Fruit fly (Drosophila melanogaster) whole organism, embryonic: Measurements from ENCODE around the gene CG11095.

Experiments used
- Adf1 ChIP-seq: fragments of 200-800 bp; sonication (Bioruptor generic); IDR thresholded peaks from 2 replicates; pipeline ENCODE4 v1.3.6; 2022; ENCODE audit warnings: missing biosample characterization, missing genetic modification characterization
- Bteb2 ChIP-seq: fragments of 200-800 bp; sonication (Bioruptor generic); optimal IDR thresholded peaks from 2 replicates; lab custom pipeline; 2016; ENCODE audit warnings: missing biosample characterization, missing genetic modification characterization
- CG10654 ChIP-seq: fragments of 200-800 bp; sonication (Bioruptor generic); optimal IDR thresholded peaks from 2 replicates; lab custom pipeline; 2016; ENCODE audit warnings: missing biosample characterization, missing genetic modification characterization
- CG10979 ChIP-seq: fragments of 200-800 bp; sonication (Bioruptor generic); optimal IDR thresholded peaks from 2 replicates; lab custom pipeline; 2018; ENCODE audit warnings: missing biosample characterization, mild to moderate bottlenecking, missing genetic modification characterization, moderate library complexity
- CG12769 ChIP-seq: fragments of 200-800 bp; sonication (Bioruptor generic); optimal IDR thresholded peaks from 2 replicates; lab custom pipeline; 2019; ENCODE audit warnings: missing biosample characterization, mild to moderate bottlenecking, missing genetic modification characterization, moderate library complexity
- CG13624 ChIP-seq: fragments of 200-800 bp; sonication (Bioruptor generic); optimal IDR thresholded peaks from 2 replicates; lab custom pipeline; 2016; ENCODE audit warnings: missing biosample characterization, missing genetic modification characterization
- CG13775 ChIP-seq: fragments of 200-800 bp; sonication (Bioruptor generic); optimal IDR thresholded peaks from 3 replicates; lab custom pipeline; 2017; ENCODE audit warnings: missing biosample characterization, mild to moderate bottlenecking, missing genetic modification characterization
- CG14014 ChIP-seq: fragments of 200-800 bp; sonication (Bioruptor generic); IDR thresholded peaks from 2 replicates; pipeline ENCODE4 v1.3.6; 2022; ENCODE audit warnings: missing biosample characterization, missing genetic modification characterization
- CG15269 ChIP-seq: fragments of 200-800 bp; sonication (Bioruptor generic); optimal IDR thresholded peaks from 2 replicates; lab custom pipeline; 2018; ENCODE audit warnings: missing biosample characterization, mild to moderate bottlenecking, missing genetic modification characterization, moderate library complexity
- CG17359 ChIP-seq: fragments of 200-800 bp; sonication (Bioruptor generic); optimal IDR thresholded peaks from 3 replicates; lab custom pipeline; 2018; ENCODE audit warnings: missing biosample characterization, mild to moderate bottlenecking, missing genetic modification characterization, moderate library complexity
- CG17361 ChIP-seq: fragments of 200-800 bp; sonication (Bioruptor generic); IDR thresholded peaks from 3 replicates; pipeline ENCODE4 v1.3.6; 2022; ENCODE audit warnings: missing biosample characterization, missing genetic modification characterization
- CG17802 ChIP-seq: fragments of 200-800 bp; sonication (Bioruptor generic); optimal IDR thresholded peaks from 2 replicates; lab custom pipeline; 2018; ENCODE audit warnings: missing biosample characterization, mild to moderate bottlenecking, missing genetic modification characterization, moderate library complexity
- CG18476 ChIP-seq: fragments of 200-800 bp; sonication (Bioruptor generic); optimal IDR thresholded peaks from 2 replicates; lab custom pipeline; 2016; ENCODE audit warnings: missing biosample characterization, mild to moderate bottlenecking, missing genetic modification characterization
- CG18599 ChIP-seq: fragments of 200-800 bp; sonication (Bioruptor generic); optimal IDR thresholded peaks from 3 replicates; lab custom pipeline; 2017; ENCODE audit warnings: missing biosample characterization, missing genetic modification characterization, mild to moderate bottlenecking, moderate library complexity, missing genetic modification reagents
- CG2202 ChIP-seq: fragments of 200-800 bp; sonication (Bioruptor generic); optimal IDR thresholded peaks from 2 replicates; lab custom pipeline; 2018; ENCODE audit warnings: missing biosample characterization, mild to moderate bottlenecking, missing genetic modification characterization
- CG2712 ChIP-seq: fragments of 200-800 bp; optimal IDR thresholded peaks from 3 replicates; lab custom pipeline; 2019; ENCODE audit warnings: missing biosample characterization, mild to moderate bottlenecking, missing genetic modification characterization, moderate library complexity
- CG2875 ChIP-seq: fragments of 200-800 bp; sonication (Bioruptor generic); optimal IDR thresholded peaks from 2 replicates; lab custom pipeline; 2017; ENCODE audit warnings: missing biosample characterization, mild to moderate bottlenecking, missing genetic modification characterization, missing genetic modification reagents
- CG30403 ChIP-seq: fragments of 200-800 bp; sonication (Bioruptor generic); optimal IDR thresholded peaks from 3 replicates; lab custom pipeline; 2016; ENCODE audit warnings: missing biosample characterization, missing genetic modification characterization
- CG3065 ChIP-seq: fragments of 200-800 bp; sonication (Bioruptor generic); optimal IDR thresholded peaks from 2 replicates; lab custom pipeline; 2016; ENCODE audit warnings: missing biosample characterization, missing genetic modification characterization
- CG4617 ChIP-seq: fragments of 200-800 bp; sonication (Bioruptor generic); optimal IDR thresholded peaks from 3 replicates; lab custom pipeline; 2016; ENCODE audit warnings: missing biosample characterization, missing genetic modification characterization, borderline replicate concordance
- CG6254 ChIP-seq: fragments of 200-800 bp; sonication (Bioruptor generic); optimal IDR thresholded peaks from 3 replicates; lab custom pipeline; 2017; ENCODE audit warnings: mild to moderate bottlenecking, missing biosample characterization, missing genetic modification reagents, missing genetic modification characterization
- CG6813 ChIP-seq: fragments of 200-800 bp; sonication (Bioruptor generic); optimal IDR thresholded peaks from 2 replicates; lab custom pipeline; 2017; ENCODE audit warnings: missing biosample characterization, missing genetic modification characterization, mild to moderate bottlenecking, moderate library complexity, missing genetic modification reagents
- CG7271 ChIP-seq: fragments of 200-800 bp; sonication (Bioruptor generic); optimal IDR thresholded peaks from 2 replicates; lab custom pipeline; 2018; ENCODE audit warnings: missing biosample characterization, mild to moderate bottlenecking, missing genetic modification characterization, moderate library complexity
- CG7963 ChIP-seq: fragments of 200-800 bp; sonication (Bioruptor generic); IDR thresholded peaks from 3 replicates; pipeline ENCODE4 v1.3.6; 2022; ENCODE audit warnings: missing biosample characterization, missing genetic modification characterization; ENCODE audit not compliant: partially characterized antibody
- CG8089 ChIP-seq: fragments of 200-800 bp; sonication (Bioruptor generic); optimal IDR thresholded peaks from 3 replicates; lab custom pipeline; 2016; ENCODE audit warnings: missing biosample characterization, missing genetic modification characterization
- Doc3 ChIP-seq: fragments of 200-800 bp; sonication (Bioruptor generic); IDR thresholded peaks from 3 replicates; pipeline ENCODE4 v1.3.6; 2022; ENCODE audit warnings: missing biosample characterization, missing genetic modification characterization; ENCODE audit not compliant: partially characterized antibody
- Drgx ChIP-seq: fragments of 200-800 bp; sonication (Bioruptor generic); IDR thresholded peaks from 2 replicates; pipeline ENCODE4 v1.3.6; 2022; ENCODE audit warnings: missing biosample characterization, missing genetic modification characterization
- E2f1 ChIP-seq: fragments of 200-800 bp; sonication (Bioruptor generic); IDR thresholded peaks from 2 replicates; pipeline ENCODE4 v1.3.6; 2022; ENCODE audit warnings: missing biosample characterization, missing genetic modification characterization
- Ets65A ChIP-seq: fragments of 200-800 bp; sonication (Bioruptor generic); peaks from one replicate; lab custom pipeline; 2016; ENCODE audit warnings: missing biosample characterization, missing genetic modification characterization
- Fer1 ChIP-seq: fragments of 200-800 bp; sonication (Bioruptor generic); optimal IDR thresholded peaks from 2 replicates; lab custom pipeline; 2017; ENCODE audit warnings: missing biosample characterization, mild to moderate bottlenecking, missing genetic modification characterization
- Hand ChIP-seq: fragments of 200-800 bp; sonication (Bioruptor generic); optimal IDR thresholded peaks from 2 replicates; lab custom pipeline; 2017; ENCODE audit warnings: mild to moderate bottlenecking, missing biosample characterization, missing genetic modification reagents, missing genetic modification characterization
- Hey ChIP-seq: fragments of 200-800 bp; sonication (Bioruptor generic); optimal IDR thresholded peaks from 3 replicates; lab custom pipeline; 2018; ENCODE audit warnings: missing biosample characterization, mild to moderate bottlenecking, missing genetic modification characterization
- Hmr ChIP-seq: fragments of 200-800 bp; sonication (Bioruptor generic); optimal IDR thresholded peaks from 3 replicates; lab custom pipeline; 2017; ENCODE audit warnings: mild to moderate bottlenecking, missing biosample characterization, missing genetic modification reagents, missing genetic modification characterization
- Oli ChIP-seq: fragments of 200-800 bp; sonication (Bioruptor generic); optimal IDR thresholded peaks from 2 replicates; lab custom pipeline; 2018; ENCODE audit warnings: missing biosample characterization, mild to moderate bottlenecking, missing genetic modification characterization, moderate library complexity
- Optix ChIP-seq: fragments of 200-800 bp; sonication (Bioruptor generic); IDR thresholded peaks from 3 replicates; pipeline ENCODE4 v1.3.6; 2022; ENCODE audit warnings: missing biosample characterization, missing genetic modification characterization
- Rx ChIP-seq: fragments of 200-800 bp; sonication (Bioruptor generic); IDR thresholded peaks from 2 replicates; pipeline ENCODE4 v1.3.6; 2022; ENCODE audit warnings: missing biosample characterization, missing genetic modification characterization
- amos ChIP-seq: fragments of 200-800 bp; sonication (Bioruptor generic); IDR thresholded peaks from 2 replicates; pipeline ENCODE4 v1.3.6; 2022; ENCODE audit warnings: missing biosample characterization, missing genetic modification characterization; ENCODE audit not compliant: partially characterized antibody
- ara ChIP-seq: fragments of 200-800 bp; sonication (Bioruptor generic); IDR thresholded peaks from 2 replicates; pipeline ENCODE4 v1.3.6; 2022; ENCODE audit warnings: missing biosample characterization, missing genetic modification characterization
- kah ChIP-seq: fragments of 200-800 bp; sonication (Bioruptor generic); optimal IDR thresholded peaks from 2 replicates; lab custom pipeline; 2018; ENCODE audit warnings: missing biosample characterization, mild to moderate bottlenecking, missing genetic modification characterization
- kni ChIP-seq: fragments of 200-800 bp; sonication (Bioruptor generic); optimal IDR thresholded peaks from 3 replicates; lab custom pipeline; 2017; ENCODE audit warnings: mild to moderate bottlenecking, missing biosample characterization, missing genetic modification reagents, missing genetic modification characterization
- lilli ChIP-seq: fragments of 200-800 bp; sonication (Bioruptor generic); optimal IDR thresholded peaks from 3 replicates; lab custom pipeline; 2016; ENCODE audit warnings: missing biosample characterization, missing genetic modification characterization
- nmo ChIP-seq: fragments of 200-800 bp; sonication (Bioruptor generic); optimal IDR thresholded peaks from 2 replicates; lab custom pipeline; 2018; ENCODE audit warnings: missing biosample characterization, mild to moderate bottlenecking, missing genetic modification characterization, moderate library complexity
- phol ChIP-seq: fragments of 200-800 bp; sonication (Bioruptor generic); optimal IDR thresholded peaks from 3 replicates; lab custom pipeline; 2018; ENCODE audit warnings: missing biosample characterization, mild to moderate bottlenecking, missing genetic modification characterization, moderate library complexity
- slp2 ChIP-seq: fragments of 200-800 bp; sonication (Bioruptor generic); optimal IDR thresholded peaks from 2 replicates; lab custom pipeline; 2016; ENCODE audit warnings: missing biosample characterization, missing genetic modification characterization
- so ChIP-seq: fragments of 200-800 bp; sonication (Bioruptor generic); IDR thresholded peaks from 3 replicates; pipeline ENCODE4 v1.3.6; 2022; ENCODE audit warnings: missing biosample characterization, missing genetic modification characterization
- unpg ChIP-seq: fragments of 200-800 bp; sonication (Bioruptor generic); optimal IDR thresholded peaks from 3 replicates; lab custom pipeline; 2018; ENCODE audit warnings: missing biosample characterization, mild to moderate bottlenecking, missing genetic modification characterization, moderate library complexity
- wek ChIP-seq: fragments of 200-800 bp; sonication (Bioruptor generic); optimal IDR thresholded peaks from 3 replicates; lab custom pipeline; 2018; ENCODE audit warnings: missing biosample characterization, mild to moderate bottlenecking, missing genetic modification characterization, moderate library complexity
- z ChIP-seq: fragments of 200-800 bp; sonication (Bioruptor generic); IDR thresholded peaks from 3 replicates; pipeline ENCODE4 v1.3.6; 2022; ENCODE audit warnings: missing biosample characterization, missing genetic modification characterization

Gene CG11095

DNA sequence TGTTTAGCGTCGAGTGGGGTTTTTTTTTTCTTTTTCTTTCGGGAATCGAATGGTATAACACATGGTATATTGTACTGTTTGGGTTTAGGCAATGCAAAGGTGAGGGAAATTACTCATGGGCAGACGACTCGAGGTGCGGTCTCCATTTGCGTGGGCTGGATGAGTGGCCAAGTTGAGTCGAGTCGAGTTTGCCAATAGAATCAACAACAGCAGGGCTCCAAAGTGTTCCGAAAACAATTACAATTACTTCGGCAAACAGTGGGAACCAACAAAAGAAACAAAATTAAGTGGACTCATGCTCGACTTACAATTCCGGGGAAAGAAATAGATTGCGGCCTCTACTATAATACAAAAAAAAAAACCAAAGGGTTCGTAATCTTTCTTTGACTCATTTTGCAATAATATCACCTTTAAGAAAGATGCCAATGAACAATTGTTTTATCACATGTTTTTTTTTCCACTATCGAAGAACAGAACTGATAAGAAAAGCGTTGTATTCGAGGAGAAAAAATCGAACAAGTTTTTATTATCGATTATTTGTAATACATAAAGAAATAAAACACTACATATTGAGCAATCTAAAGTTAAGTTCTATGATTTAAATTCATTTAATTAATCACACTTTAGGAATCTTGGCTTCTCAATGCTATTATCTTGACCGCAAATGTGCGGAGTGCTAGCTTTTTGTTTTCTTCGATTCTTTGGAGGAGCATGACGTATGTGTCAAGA is 9.0 kb downstream of the CG11095 start (continued):
- TF ChIP-seq Oli (tag; lab: Kevin White, UChicago) (peak; percentile 34), Adf1 (GFP tag; lab: Robert Waterston, UW) (no peak), CG2202 (tag; lab: Kevin White, UChicago) (peak; percentile 4), CG18599 (peak; percentile 29), Optix (GFP tag; lab: Robert Waterston, UW) (no peak), slp2 (no peak), unpg (GFP tag; lab: Kevin White, UChicago) (peak; percentile 26), ara (peak; percentile 6; the same call in 1 of the 2 replicates), CG6254 (GFP tag; lab: Kevin White, UChicago) (peak; percentile 19), CG18476 (GFP tag; lab: Kevin White, UChicago) (peak; percentile 15), CG4617 (no peak), CG14014 (no peak; the same call in 1 of the 2 replicates), CG7963 (GFP tag; lab: Robert Waterston, UW) (no peak), CG17359 (tag; lab: Kevin White, UChicago) (peak; percentile 21), CG8089 (no peak), Drgx (GFP tag; lab: Robert Waterston, UW) (0 out of 2 replicates have a peak, but pooled peaks have one; percentile 16), E2f1 (GFP tag; lab: Robert Waterston, UW) (no peak), z (GFP tag; lab: Robert Waterston, UW) (peak; percentile 80), lilli (GFP tag; lab: Kevin White, UChicago) (peak; percentile 35), so (GFP tag; lab: Robert Waterston, UW) (0 out of 3 replicates have a peak, but pooled peaks have one; percentile 25), CG6813 (peak; percentile 4), CG3065 (GFP tag; lab: Kevin White, UChicago) (no peak), CG2875 (peak; percentile 16), amos (GFP tag; lab: Robert Waterston, UW) (no peak), CG10979 (tag; lab: Kevin White, UChicago) (peak; percentile 11), CG10654 (no peak), CG12769 (tag; lab: Kevin White, UChicago) (no peak), Hand (GFP tag; lab: Kevin White, UChicago) (peak; percentile 13), wek (peak; percentile 59), Ets65A (peak; percentile 77), kni (GFP tag; lab: Kevin White, UChicago) (peak; percentile 1), phol (tag; lab: Kevin White, UChicago) (peak; percentile 34), CG17802 (no peak), Hmr (GFP tag; lab: Kevin White, UChicago) (no peak), CG30403 (GFP tag; lab: Kevin White, UChicago) (peak; percentile 50), CG13775 (GFP tag; lab: Kevin White, UChicago) (peak; percentile 14), CG15269 (tag; lab: Kevin White, UChicago) (peak; percentile 43), Fer1 (GFP tag; lab: Kevin White, UChicago) (peak; percentile 30), kah (GFP tag; lab: Kevin White, UChicago) (no peak), CG7271 (tag; lab: Kevin White, UChicago) (no peak), Hey (no peak), CG17361 (GFP tag; lab: Robert Waterston, UW) (peak; percentile 62; the same call in 2 of the 3 replicates), nmo (GFP tag; lab: Kevin White, UChicago) (peak; percentile 40), Doc3 (GFP tag; lab: Robert Waterston, UW) (no peak), Rx (GFP tag; lab: Robert Waterston, UW) (no peak), Bteb2 (no peak), CG2712 (peak; percentile 22), CG13624 (GFP tag; lab: Kevin White, UChicago) (no peak)
